Worm (Caenorhabditis elegans): Measurements from ENCODE around the gene C55A6.6.

DNA sequence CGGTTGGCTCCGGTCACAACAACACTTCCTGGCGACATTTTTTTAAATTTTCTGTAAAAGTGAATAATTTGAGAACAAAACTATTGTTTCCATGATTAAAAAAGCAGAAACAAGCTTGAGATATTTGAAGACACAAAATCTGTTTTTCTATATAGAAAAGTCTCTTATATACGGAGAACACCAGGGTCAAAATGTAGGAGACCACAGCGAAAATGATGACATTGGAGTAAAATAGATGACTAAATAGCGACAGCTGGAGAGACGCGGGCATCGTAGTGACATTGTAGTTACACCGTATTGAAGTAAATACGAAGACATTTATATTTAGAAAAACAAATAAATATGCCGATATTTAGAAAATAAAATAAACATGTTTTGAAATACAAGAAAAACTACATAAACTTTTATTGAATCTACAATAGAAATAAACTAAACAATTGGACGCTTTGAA, 1.6 kb upstream of the C55A6.6 start, which contains the start of gene sdz-8:
- TF ChIP-seq fax-1 (tag; optimal IDR thresholded peaks at IDR 0.05), result no peak
- TF ChIP-seq pat-9 (tag; optimal IDR thresholded peaks at IDR 0.05), result no peak
- no peak for TF ChIP-seq elt-4 (tag; optimal IDR thresholded peaks at IDR 0.05)
- no peak for TF ChIP-seq fkh-10 (GFP tag; optimal IDR thresholded peaks at IDR 0.05)
- TF ChIP-seq pha-4 (tag; optimal IDR thresholded peaks at IDR 0.05), result no peak
- no peak for TF ChIP-seq pqm-1 (tag; optimal IDR thresholded peaks at IDR 0.05)
- TF ChIP-seq ama-1 (optimal IDR thresholded peaks at IDR 0.05), result no peak
- TF ChIP-seq nhr-11 (tag; optimal IDR thresholded peaks at IDR 0.05), result no peak
- TF ChIP-seq C08G9.2 (tag; optimal IDR thresholded peaks at IDR 0.05), result no peak
- TF ChIP-seq lin-11 (tag; optimal IDR thresholded peaks at IDR 0.05), result no peak
- TF ChIP-seq tbx-2 (tag; optimal IDR thresholded peaks at IDR 0.05), result no peak
- no peak for TF ChIP-seq ttx-3 (tag; optimal IDR thresholded peaks at IDR 0.05)
